Worm (Caenorhabditis elegans) whole organism, midembryonic: ENCODE results near the gene fbxc-32.

ENCODE experiments used
- T22C8.4 ChIP-seq: fragments of 200-800 bp; sonication (Bioruptor generic); IDR thresholded peaks from 2 replicates; pipeline ENCODE4 v1.3.6; 2022; ENCODE audit warnings: missing genetic modification characterization, missing compliant biosample characterization
- cog-1 ChIP-seq: sonication (generic microtip); optimal IDR thresholded peaks from 2 replicates; lab custom pipeline; 2016; ENCODE audit warnings: missing genetic modification characterization, missing compliant biosample characterization
- flt-1 ChIP-seq: fragments of 200-800 bp; sonication (Bioruptor generic); IDR thresholded peaks from 2 replicates; pipeline ENCODE4 v1.3.6; 2022; ENCODE audit warnings: missing genetic modification characterization, missing compliant biosample characterization
- klf-2 ChIP-seq: fragments of 200-800 bp; sonication (Bioruptor generic); conservative IDR thresholded peaks from 2 replicates; pipeline ENCODE4 v1.3.6; 2022; ENCODE audit warnings: missing genetic modification reagents, missing genetic modification characterization, missing compliant biosample characterization
- med-1 ChIP-seq: sonication (generic microtip); optimal IDR thresholded peaks from 2 replicates; lab custom pipeline; 2017; ENCODE audit warnings: missing genetic modification characterization, mild to moderate bottlenecking, missing compliant biosample characterization, antibody characterized with exemption, missing genetic modification reagents; ENCODE audit not compliant: insufficient read depth
- ref-1 ChIP-seq: fragments of 200-800 bp; sonication (Bioruptor generic); conservative IDR thresholded peaks from 2 replicates; pipeline ENCODE4 v1.3.6; 2022; ENCODE audit warnings: missing genetic modification reagents, missing genetic modification characterization, missing compliant biosample characterization
- ztf-29 ChIP-seq: fragments of 200-800 bp; sonication (Bioruptor generic); IDR thresholded peaks from 2 replicates; pipeline ENCODE4 v1.3.6; 2022; ENCODE audit warnings: missing genetic modification reagents, missing genetic modification characterization, missing compliant biosample characterization

DNA sequence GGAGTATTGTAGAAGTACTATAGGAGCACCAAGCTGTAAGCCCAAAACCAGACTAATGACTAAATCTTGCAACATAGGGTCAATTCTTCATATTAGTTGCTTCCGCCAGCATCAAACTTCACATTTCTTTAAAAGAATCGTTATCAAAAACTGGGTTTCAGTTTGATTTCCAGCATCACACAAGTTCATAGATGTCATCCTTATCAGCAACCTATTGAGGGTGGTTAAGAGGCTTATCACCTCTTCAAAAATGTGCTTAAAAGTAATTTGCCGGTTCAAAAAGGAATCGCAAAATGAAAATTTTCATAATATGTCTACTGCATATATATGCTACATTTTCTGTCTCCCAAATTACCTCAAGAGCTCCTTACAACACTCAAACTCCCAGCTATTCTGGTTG lies 4.2 kb downstream of the fbxc-32 start, which contains the start of gene clec-43:
- TF ChIP-seq T22C8.4 (GFP tag; lab: Robert Waterston, UW) (no peak), med-1 (GFP tag; lab: Kevin White, UChicago) (no peak), flt-1 (GFP tag; lab: Robert Waterston, UW) (no peak), ztf-29 (GFP tag; lab: Robert Waterston, UW) (no peak), cog-1 (tag; lab: Kevin White, UChicago) (no peak), ref-1 (no peak), klf-2 (GFP tag; lab: Robert Waterston, UW) (no peak)
